Worm (Caenorhabditis elegans): ENCODE data around the gene npr-13.

Gene npr-13

ce11 chrV:14858503-14858902 lies at the start of gene npr-13:
Gene npr-13 (minus strand): TSS chrV:14858603.
- TF ChIP-seq lin-39 (tag; optimal IDR thresholded peaks at IDR 0.05) = no peak
- TF ChIP-seq sptf-1 (tag; optimal IDR thresholded peaks at IDR 0.05) = no peak
- TF ChIP-seq ces-1 (GFP tag; optimal IDR thresholded peaks at IDR 0.05) = no peak
- no peak for TF ChIP-seq nhr-85 (tag)
- no peak for TF ChIP-seq rnt-1 (tag; optimal IDR thresholded peaks at IDR 0.05)
- TF ChIP-seq nhr-77 (tag; optimal IDR thresholded peaks at IDR 0.05) = no peak

- TF ChIP-seq snpc-4 (tag; optimal IDR thresholded peaks at IDR 0.05) (no peak), sptf-1 (tag; optimal IDR thresholded peaks at IDR 0.05) (no peak), zag-1 (tag; optimal IDR thresholded peaks at IDR 0.05) (no peak), efl-1 (optimal IDR thresholded peaks at IDR 0.05) (no peak), efl-1 (GFP tag; optimal IDR thresholded peaks at IDR 0.05 in 1 of 2) (no peak), ces-1 (GFP tag; optimal IDR thresholded peaks at IDR 0.05) (no peak), unc-130 (tag; optimal IDR thresholded peaks at IDR 0.05) (no peak), irx-1 (tag; optimal IDR thresholded peaks at IDR 0.05) (no peak), hlh-17 (GFP tag; optimal IDR thresholded peaks at IDR 0.05; ENCODE audit: borderline replicate concordance) (no peak), lin-15B (tag; optimal IDR thresholded peaks at IDR 0.05) (no peak), xbp-1 (tag; optimal IDR thresholded peaks at IDR 0.05) (no peak), unc-98 (GFP tag; IDR thresholded peaks at IDR 0.05) (no peak), fkh-10 (GFP tag; optimal IDR thresholded peaks at IDR 0.05) (no peak)
Observed at ce11 chrV:14907445-14907844, 49.0 kb upstream of the npr-13 start.

- TF ChIP-seq F16B12.6 (tag; optimal IDR thresholded peaks at IDR 0.05) = no peak
- no peak for TF ChIP-seq nhr-19 (GFP tag; conservative IDR thresholded peaks at IDR 0.05)
- TF ChIP-seq ceh-63 (GFP tag; optimal IDR thresholded peaks at IDR 0.05) = no peak
- TF ChIP-seq mef-2 (tag; optimal IDR thresholded peaks at IDR 0.05) = no peak
- no peak for TF ChIP-seq blmp-1 (tag; optimal IDR thresholded peaks at IDR 0.05)
Observed at ce11 chrV:14900905-14901304, 42.5 kb upstream of the npr-13 start.

ce11 chrV:14899545-14899944 lies 41.1 kb upstream of the npr-13 start, which contains the start of gene H12D21.10:
Gene H12D21.10 (plus strand): TSS chrV:14899804.
- no peak for TF ChIP-seq hpl-2 (GFP tag; optimal IDR thresholded peaks at IDR 0.05)
- no peak for TF ChIP-seq lin-35 (GFP tag; optimal IDR thresholded peaks at IDR 0.05)
- peak; percentile 61 for TF ChIP-seq lin-14 (GFP tag; optimal IDR thresholded peaks at IDR 0.05)

- TF ChIP-seq ceh-8 (GFP tag; optimal IDR thresholded peaks at IDR 0.05) (no peak), jun-1 (tag; optimal IDR thresholded peaks at IDR 0.05) (no peak), lin-15B (tag; optimal IDR thresholded peaks at IDR 0.05) (no peak), skn-1 (tag; optimal IDR thresholded peaks at IDR 0.05) (no peak), F16B12.6 (tag; optimal IDR thresholded peaks at IDR 0.05) (no peak), lin-35 (GFP tag; optimal IDR thresholded peaks at IDR 0.05) (no peak), swsn-7 (tag; optimal IDR thresholded peaks at IDR 0.05) (no peak), fos-1 (tag; optimal IDR thresholded peaks at IDR 0.05) (no peak), irx-1 (tag; optimal IDR thresholded peaks at IDR 0.05) (no peak), sox-4 (tag; optimal IDR thresholded peaks at IDR 0.05) (no peak), efl-1 (optimal IDR thresholded peaks at IDR 0.05) (no peak), efl-1 (GFP tag; optimal IDR thresholded peaks at IDR 0.05 in 1 of 2) (no peak), nhr-84 (tag; optimal IDR thresholded peaks at IDR 0.05) (no peak), alr-1 (tag; optimal IDR thresholded peaks at IDR 0.05; ENCODE audit: borderline replicate concordance) (no peak), nhr-76 (tag; optimal IDR thresholded peaks at IDR 0.05) (no peak), nhr-12 (tag; optimal IDR thresholded peaks at IDR 0.05) (no peak), efl-3 (GFP tag; optimal IDR thresholded peaks at IDR 0.05) (no peak), ets-5 (GFP tag; IDR thresholded peaks at IDR 0.05) (no peak), hpl-2 (GFP tag; optimal IDR thresholded peaks at IDR 0.05) (no peak), lin-14 (GFP tag; optimal IDR thresholded peaks at IDR 0.05) (no peak), elt-2 (tag; optimal IDR thresholded peaks at IDR 0.05) (no peak)
Observed at ce11 chrV:14897731-14898130, 39.3 kb upstream of the npr-13 start, which contains the start of gene H12D21.6. Gene H12D21.6 (minus strand): TSS chrV:14897831.

Measured in whole organism, L1 larva.